Worm (Caenorhabditis elegans) whole organism, L4 larva: ENCODE data around the gene T16G12.1.

Experiments
- F10B5.3 ChIP-seq: sonication (generic microtip); optimal IDR thresholded peaks from 2 replicates; lab custom pipeline; 2016; ENCODE audit warnings: mild to moderate bottlenecking, missing genetic modification characterization, missing compliant biosample characterization
- F49E8.2 ChIP-seq: sonication (generic microtip); optimal IDR thresholded peaks from 2 replicates; lab custom pipeline; 2016; ENCODE audit warnings: missing compliant biosample characterization, mild to moderate bottlenecking, missing genetic modification characterization, borderline replicate concordance
- T26A8.4 ChIP-seq: fragments of 200-800 bp; sonication (Bioruptor generic); IDR thresholded peaks from 2 replicates; pipeline ENCODE4 v1.3.6; 2022; ENCODE audit warnings: missing genetic modification characterization, missing compliant biosample characterization
- Y48G9A.11 ChIP-seq: fragments of 200-800 bp; sonication (Bioruptor generic); IDR thresholded peaks from 2 replicates; pipeline ENCODE4 v1.3.6; 2022; ENCODE audit warnings: missing genetic modification reagents, missing genetic modification characterization, missing compliant biosample characterization
- arid-1 ChIP-seq: fragments of 200-800 bp; sonication (Bioruptor generic); conservative IDR thresholded peaks from 2 replicates; pipeline ENCODE4 v1.3.6; 2022; ENCODE audit warnings: missing genetic modification reagents, missing genetic modification characterization, missing compliant biosample characterization
- attf-4 ChIP-seq: sonication (generic microtip); optimal IDR thresholded peaks from 3 replicates; lab custom pipeline; 2017; ENCODE audit warnings: missing biosample characterization, missing genetic modification characterization
- ceh-28 ChIP-seq: fragments of 150-350 bp; optimal IDR thresholded peaks from 2 replicates; lab custom pipeline; 2014; ENCODE audit warnings: missing biosample characterization, missing genetic modification reagents, missing genetic modification characterization
- ceh-32 ChIP-seq: sonication (generic microtip); optimal IDR thresholded peaks from 2 replicates; lab custom pipeline; 2016; ENCODE audit warnings: mild to moderate bottlenecking, missing genetic modification characterization, missing compliant biosample characterization; ENCODE audit not compliant: poor library complexity
- ceh-62 ChIP-seq: sonication (generic microtip); optimal IDR thresholded peaks from 2 replicates; lab custom pipeline; 2017; ENCODE audit warnings: missing biosample characterization, missing genetic modification characterization
- daf-16 ChIP-seq, 3 experiments: sonication (generic microtip); optimal IDR thresholded peaks; 2 replicates each; lab custom pipeline; 2016 to 2017; ENCODE audit warnings: missing genetic modification characterization in 3 of 3, missing genetic modification reagents in 3 of 3, mild to moderate bottlenecking in 2 of 3, missing compliant biosample characterization in 2 of 3, missing biosample characterization in 1 of 3, moderate library complexity in 1 of 3
- dmd-9 ChIP-seq: fragments of 200-800 bp; sonication (Bioruptor generic); IDR thresholded peaks from 2 replicates; pipeline ENCODE4 v1.3.6; 2022; ENCODE audit warnings: missing genetic modification reagents, missing genetic modification characterization, missing compliant biosample characterization
- hlh-11 ChIP-seq: fragments of 200-800 bp; sonication (Bioruptor generic); optimal IDR thresholded peaks from 2 replicates; lab custom pipeline; 2018; ENCODE audit warnings: mild to moderate bottlenecking, missing genetic modification characterization, missing compliant biosample characterization
- lin-13 ChIP-seq: fragments of 150-350 bp; optimal IDR thresholded peaks from 2 replicates; lab custom pipeline; 2014; ENCODE audit warnings: missing biosample characterization, missing genetic modification reagents, missing genetic modification characterization
- lin-15B ChIP-seq: fragments of 150-350 bp; sonication (generic microtip); optimal IDR thresholded peaks from 3 replicates; lab custom pipeline; 2014; ENCODE audit warnings: missing biosample characterization, missing genetic modification characterization
- lin-38 ChIP-seq: fragments of 200-800 bp; sonication (Bioruptor generic); IDR thresholded peaks from 2 replicates; pipeline ENCODE4 v1.3.6; 2022; ENCODE audit warnings: missing genetic modification reagents, missing genetic modification characterization, missing compliant biosample characterization
- lir-3 ChIP-seq: sonication (generic microtip); optimal IDR thresholded peaks from 2 replicates; lab custom pipeline; 2016; ENCODE audit warnings: mild to moderate bottlenecking, missing genetic modification characterization, missing compliant biosample characterization
- lsy-2 ChIP-seq, 2 experiments: fragments of 150-350 bp in 1 of 2; sonication (generic microtip) in 1 of 2; optimal IDR thresholded peaks; 2 replicates each; lab custom pipeline; 2014 to 2017; ENCODE audit warnings: missing biosample characterization in 2 of 2, missing genetic modification characterization in 2 of 2
- madf-5 ChIP-seq, 2 experiments: fragments of 200-800 bp; sonication (Bioruptor generic); IDR thresholded peaks; 2 replicates each; pipeline ENCODE4 v1.3.6; 2022; ENCODE audit warnings: missing compliant biosample characterization in 2 of 2, missing genetic modification characterization in 2 of 2
- mdl-1 ChIP-seq, 2 experiments: fragments of 150-350 bp in 1 of 2; sonication (generic microtip) in 1 of 2; optimal IDR thresholded peaks; 2 replicates each; lab custom pipeline; 2014 to 2017; ENCODE audit warnings: missing biosample characterization in 2 of 2, missing genetic modification characterization in 2 of 2
- mep-1 ChIP-seq: fragments of 150-350 bp; sonication (generic microtip); optimal IDR thresholded peaks from 3 replicates; lab custom pipeline; 2014; ENCODE audit warnings: missing biosample characterization, missing genetic modification characterization
- mxl-2 ChIP-seq: fragments of 200-800 bp; sonication (Bioruptor generic); conservative IDR thresholded peaks from 2 replicates; pipeline ENCODE4 v1.3.6; 2022; ENCODE audit warnings: missing genetic modification reagents, missing genetic modification characterization, missing compliant biosample characterization
- mxl-3 ChIP-seq: fragments of 200-800 bp; sonication (Bioruptor generic); optimal IDR thresholded peaks from 2 replicates; lab custom pipeline; 2018; ENCODE audit warnings: mild to moderate bottlenecking, missing genetic modification characterization, missing compliant biosample characterization
- nhr-11 ChIP-seq: fragments of 150-350 bp; optimal IDR thresholded peaks from 2 replicates; lab custom pipeline; 2014; ENCODE audit warnings: missing biosample characterization, missing genetic modification characterization
- nhr-25 ChIP-seq: sonication (generic microtip); optimal IDR thresholded peaks from 2 replicates; lab custom pipeline; 2017; ENCODE audit warnings: missing genetic modification characterization, mild to moderate bottlenecking, missing compliant biosample characterization, antibody characterized with exemption, moderate library complexity, borderline replicate concordance; ENCODE audit not compliant: insufficient read depth
- pqm-1 ChIP-seq: sonication (generic microtip); optimal IDR thresholded peaks from 2 replicates; lab custom pipeline; 2017; ENCODE audit warnings: missing biosample characterization, missing genetic modification characterization
- saeg-2 ChIP-seq: fragments of 200-800 bp; sonication (Bioruptor generic); IDR thresholded peaks from 2 replicates; pipeline ENCODE4 v1.3.6; 2022; ENCODE audit warnings: missing genetic modification reagents, missing genetic modification characterization, missing compliant biosample characterization
- skn-1 ChIP-seq: fragments of 150-350 bp; optimal IDR thresholded peaks from 2 replicates; lab custom pipeline; 2014; ENCODE audit warnings: missing biosample characterization, missing genetic modification characterization
- snpc-1.2 ChIP-seq: fragments of 200-800 bp; sonication (Bioruptor generic); IDR thresholded peaks from 2 replicates; pipeline ENCODE4 v1.3.6; 2022; ENCODE audit warnings: missing genetic modification reagents, missing genetic modification characterization, missing compliant biosample characterization
- spr-3 ChIP-seq: fragments of 200-800 bp; sonication (Bioruptor generic); optimal IDR thresholded peaks from 2 replicates; lab custom pipeline; 2018; ENCODE audit warnings: mild to moderate bottlenecking, missing genetic modification characterization, missing compliant biosample characterization
- unc-62 ChIP-seq, 3 experiments: fragments of 150-350 bp in 1 of 3; sonication (generic microtip); optimal IDR thresholded peaks in 2 of 3; peaks in 1 of 3; 1 replicate in 1 of 3; 2 replicates in 2 of 3; lab custom pipeline; 2014 to 2017; ENCODE audit warnings: missing biosample characterization in 3 of 3, missing genetic modification characterization in 3 of 3, missing genetic modification reagents in 3 of 3, missing genotype in 1 of 3
- zag-1 ChIP-seq: fragments of 150-350 bp; optimal IDR thresholded peaks from 2 replicates; lab custom pipeline; 2014; ENCODE audit warnings: missing biosample characterization, missing genetic modification characterization
- zfp-2 ChIP-seq: sonication (generic microtip); optimal IDR thresholded peaks from 2 replicates; lab custom pipeline; 2016; ENCODE audit warnings: mild to moderate bottlenecking, missing genetic modification characterization, missing compliant biosample characterization
- zip-2 ChIP-seq: fragments of 150-350 bp; optimal IDR thresholded peaks from 2 replicates; lab custom pipeline; 2014; ENCODE audit warnings: missing biosample characterization, missing genetic modification characterization
- ztf-11 ChIP-seq: fragments of 150-350 bp; optimal IDR thresholded peaks from 2 replicates; lab custom pipeline; 2014; ENCODE audit warnings: missing biosample characterization, missing genetic modification characterization

T16G12.1 gene

ce11 chrIII:10037150-10037549 is 12.5 kb downstream of the T16G12.1 start, which contains the start of gene M04D8.7:
TSS of gene M04D8.7 (plus strand) at chrIII:10037450.
- no peak for TF ChIP-seq snpc-1.2 (GFP tag; lab: Robert Waterston, UW)
- TF ChIP-seq F49E8.2, result no peak
- TF ChIP-seq lir-3, result no peak
- TF ChIP-seq ceh-32, result no peak
- no peak for TF ChIP-seq lsy-2 (tag; optimal IDR thresholded peaks at IDR 0.05; lab: Kevin White, UChicago)
- no peak for TF ChIP-seq daf-16 (GFP tag; optimal IDR thresholded peaks at IDR 0.05; lab: Kevin White, UChicago)
- no peak for TF ChIP-seq daf-16 (tag; optimal IDR thresholded peaks at IDR 0.05; lab: Kevin White, UChicago)
- TF ChIP-seq unc-62 (GFP tag; optimal IDR thresholded peaks at IDR 0.05 in 1 of 2; lab: Kevin White, UChicago), result peak in 1 of 2 experiments; percentile 41
- no peak for TF ChIP-seq unc-62 (tag; optimal IDR thresholded peaks at IDR 0.05; lab: Kevin White, UChicago)

ce11 chrIII:10035783-10036182 is 13.9 kb downstream of the T16G12.1 start, which contains the start of gene xbx-3:
TSS of gene xbx-3 (plus strand) at chrIII:10035945.
- TF ChIP-seq nhr-11 (tag; lab: Kevin White, UChicago) (peak; percentile 63), F10B5.3 (tag; lab: Kevin White, UChicago) (no peak), attf-4 (tag; lab: Kevin White, UChicago) (no peak)

- TF ChIP-seq madf-5 (GFP tag; IDR thresholded peaks at IDR 0.05; lab: Robert Waterston, UW), result no peak
- TF ChIP-seq skn-1 (tag; lab: Kevin White, UChicago), result no peak
- no peak for TF ChIP-seq lin-38 (GFP tag; lab: Robert Waterston, UW)
- TF ChIP-seq spr-3 (GFP tag; lab: Kevin White, UChicago), result no peak
- peak in 1 of 2 experiments; percentile 7 for TF ChIP-seq unc-62 (GFP tag; optimal IDR thresholded peaks at IDR 0.05 in 1 of 2; lab: Kevin White, UChicago)
- TF ChIP-seq unc-62 (tag; optimal IDR thresholded peaks at IDR 0.05; lab: Kevin White, UChicago), result no peak
- TF ChIP-seq, all 104 proteins: peak for 1
These were observed 15.8 kb downstream of the T16G12.1 start, which contains the start of gene M04D8.8 for ce11 chrIII:10033881-10034280. TSS of gene M04D8.8 (plus strand) at chrIII:10034181.

- TF ChIP-seq dmd-9 (GFP tag; lab: Robert Waterston, UW) (no peak), ceh-62 (no peak), zip-2 (tag; lab: Kevin White, UChicago) (no peak), zfp-2 (no peak), ceh-28 (tag; lab: Kevin White, UChicago) (no peak), mxl-2 (GFP tag; lab: Robert Waterston, UW) (no peak), unc-62 (GFP tag; optimal IDR thresholded peaks at IDR 0.05 in 1 of 2; lab: Kevin White, UChicago) (no peak), unc-62 (tag; optimal IDR thresholded peaks at IDR 0.05; lab: Kevin White, UChicago) (no peak), T26A8.4 (GFP tag; lab: Robert Waterston, UW) (no peak), mep-1 (tag; lab: Kevin White, UChicago) (no peak), zag-1 (no peak), attf-4 (tag; lab: Kevin White, UChicago) (no peak), arid-1 (GFP tag; lab: Robert Waterston, UW) (no peak)
These were observed 16.4 kb downstream of the T16G12.1 start, which contains the start of gene M04D8.5 for ce11 chrIII:10033213-10033612. TSS of gene M04D8.5 (minus strand) at chrIII:10033313.

- TF ChIP-seq lin-13 (GFP tag; lab: Kevin White, UChicago) (no peak), zag-1 (no peak), mxl-2 (GFP tag; lab: Robert Waterston, UW) (no peak), saeg-2 (GFP tag; lab: Robert Waterston, UW) (no peak), ceh-62 (no peak), nhr-25 (tag; lab: Kevin White, UChicago) (no peak), mxl-3 (GFP tag; lab: Kevin White, UChicago) (no peak), lin-15B (tag; lab: Kevin White, UChicago) (no peak), pqm-1 (tag; lab: Kevin White, UChicago) (no peak), hlh-11 (tag; lab: Kevin White, UChicago) (no peak), nhr-11 (tag; lab: Kevin White, UChicago) (no peak), F49E8.2 (no peak), Y48G9A.11 (GFP tag; lab: Robert Waterston, UW) (no peak), lin-38 (GFP tag; lab: Robert Waterston, UW) (no peak), ztf-11 (tag; lab: Kevin White, UChicago) (no peak), mdl-1 (tag; optimal IDR thresholded peaks at IDR 0.05; lab: Kevin White, UChicago) (no peak)
These were observed 19.1 kb downstream of the T16G12.1 start, which contains the start of gene M04D8.4 for ce11 chrIII:10030549-10030948. TSS of gene M04D8.4 (minus strand) at chrIII:10030649.
